Worm (Caenorhabditis elegans) whole organism, young adult: Measurements from ENCODE around the gene C50B6.9.

ENCODE experiments used
- B0035.1 ChIP-seq: sonication (generic microtip); optimal IDR thresholded peaks from 2 replicates; lab custom pipeline; 2016; ENCODE audit warnings: missing genetic modification characterization, mild to moderate bottlenecking, missing compliant biosample characterization, missing genotype, missing genetic modification reagents
- B0336.3 ChIP-seq: fragments of 200-800 bp; sonication (Bioruptor generic); IDR thresholded peaks from 2 replicates; pipeline ENCODE4 v1.3.6; 2022; ENCODE audit warnings: missing genetic modification characterization, missing compliant biosample characterization
- C17E4.6 ChIP-seq: fragments of 200-800 bp; sonication (Bioruptor generic); IDR thresholded peaks from 2 replicates; pipeline ENCODE4 v1.3.6; 2022; ENCODE audit warnings: missing genetic modification reagents, missing genetic modification characterization, missing compliant biosample characterization
- F10E7.11 ChIP-seq: sonication (generic microtip); optimal IDR thresholded peaks from 2 replicates; lab custom pipeline; 2017; ENCODE audit warnings: mild to moderate bottlenecking, missing genetic modification characterization, moderate library complexity, missing compliant biosample characterization
- F55B11.4 ChIP-seq: sonication (generic microtip); optimal IDR thresholded peaks from 2 replicates; lab custom pipeline; 2016; ENCODE audit warnings: missing compliant biosample characterization, missing genetic modification characterization, borderline replicate concordance; ENCODE audit not compliant: insufficient read depth
- K12H6.12 ChIP-seq: fragments of 200-800 bp; sonication (Bioruptor generic); optimal IDR thresholded peaks from 2 replicates; lab custom pipeline; 2018; ENCODE audit warnings: mild to moderate bottlenecking, missing genetic modification characterization, missing compliant biosample characterization
- Y56A3A.18 ChIP-seq: fragments of 200-800 bp; sonication (Bioruptor generic); IDR thresholded peaks from 2 replicates; pipeline ENCODE4 v1.3.6; 2022; ENCODE audit warnings: missing genetic modification reagents, missing genetic modification characterization, missing compliant biosample characterization
- aptf-2 ChIP-seq: fragments of 200-800 bp; sonication (Bioruptor generic); conservative IDR thresholded peaks from 2 replicates; pipeline ENCODE4 v1.3.6; 2022; ENCODE audit warnings: missing genetic modification reagents, missing genetic modification characterization, missing compliant biosample characterization
- bed-1 ChIP-seq: fragments of 200-800 bp; sonication (Bioruptor generic); IDR thresholded peaks from 2 replicates; pipeline ENCODE4 v1.3.6; 2022; ENCODE audit warnings: missing genetic modification reagents, missing genetic modification characterization, missing compliant biosample characterization
- ccch-3 ChIP-seq: fragments of 200-800 bp; sonication (Bioruptor generic); optimal IDR thresholded peaks from 2 replicates; lab custom pipeline; 2018; ENCODE audit warnings: mild to moderate bottlenecking, missing genetic modification characterization, missing compliant biosample characterization
- cebp-1 ChIP-seq, 2 experiments: fragments of 200-800 bp in 1 of 2; sonication (Bioruptor generic) in 1 of 2; sonication (generic microtip) in 1 of 2; IDR thresholded peaks in 1 of 2; optimal IDR thresholded peaks in 1 of 2; 2 replicates each; pipeline versions ENCODE4 v1.3.6 to Lab custom; 2017 to 2022; ENCODE audit warnings: missing compliant biosample characterization in 2 of 2, missing genetic modification characterization in 2 of 2, mild to moderate bottlenecking in 1 of 2, missing genetic modification reagents in 1 of 2, moderate library complexity in 1 of 2
- ceh-27 ChIP-seq: fragments of 200-800 bp; sonication (Bioruptor generic); optimal IDR thresholded peaks from 2 replicates; lab custom pipeline; 2018; ENCODE audit warnings: mild to moderate bottlenecking, missing genetic modification characterization, moderate library complexity, missing compliant biosample characterization
- ceh-40 ChIP-seq: fragments of 200-800 bp; sonication (Bioruptor generic); IDR thresholded peaks from 2 replicates; pipeline ENCODE4 v1.3.6; 2022; ENCODE audit warnings: missing genetic modification characterization, missing compliant biosample characterization
- ceh-79 ChIP-seq: sonication (generic microtip); optimal IDR thresholded peaks from 2 replicates; lab custom pipeline; 2017; ENCODE audit warnings: mild to moderate bottlenecking, missing genetic modification characterization, missing compliant biosample characterization
- ceh-91 ChIP-seq: fragments of 200-800 bp; sonication (Bioruptor generic); IDR thresholded peaks from 2 replicates; pipeline ENCODE4 v1.3.6; 2022; ENCODE audit warnings: missing genetic modification reagents, missing genetic modification characterization, missing compliant biosample characterization
- chd-7 ChIP-seq: sonication (generic microtip); optimal IDR thresholded peaks from 2 replicates; lab custom pipeline; 2016; ENCODE audit warnings: mild to moderate bottlenecking, missing genetic modification characterization, moderate library complexity, missing compliant biosample characterization
- dox-1 ChIP-seq: fragments of 200-800 bp; sonication (Bioruptor generic); IDR thresholded peaks from 2 replicates; pipeline ENCODE4 v1.3.6; 2022; ENCODE audit warnings: missing genetic modification reagents, missing genetic modification characterization, missing compliant biosample characterization
- egl-18 ChIP-seq: fragments of 200-800 bp; sonication (Bioruptor generic); IDR thresholded peaks from 2 replicates; pipeline ENCODE4 v1.3.6; 2022; ENCODE audit warnings: missing genetic modification reagents, missing genetic modification characterization, missing compliant biosample characterization
- egl-44 ChIP-seq: fragments of 200-800 bp; sonication (Bioruptor generic); IDR thresholded peaks from 2 replicates; pipeline ENCODE4 v1.3.6; 2022; ENCODE audit warnings: missing genetic modification reagents, missing genetic modification characterization, missing compliant biosample characterization
- gei-17 ChIP-seq: fragments of 200-800 bp; sonication (Bioruptor generic); optimal IDR thresholded peaks from 2 replicates; lab custom pipeline; 2018; ENCODE audit warnings: mild to moderate bottlenecking, missing genetic modification characterization, missing compliant biosample characterization
- him-1 ChIP-seq: sonication (generic microtip); optimal IDR thresholded peaks from 2 replicates; lab custom pipeline; 2016; ENCODE audit warnings: missing genotype, missing genetic modification reagents, missing genetic modification characterization, missing compliant biosample characterization
- hmg-1.2 ChIP-seq: fragments of 200-800 bp; sonication (Bioruptor generic); IDR thresholded peaks from 2 replicates; pipeline ENCODE4 v1.3.6; 2022; ENCODE audit warnings: missing genetic modification reagents, missing genetic modification characterization, missing compliant biosample characterization
- hsf-1 ChIP-seq: fragments of 200-800 bp; sonication (Bioruptor generic); IDR thresholded peaks from 2 replicates; pipeline ENCODE4 v1.3.6; 2022; ENCODE audit warnings: missing genetic modification reagents, missing genetic modification characterization, missing compliant biosample characterization
- lag-1 ChIP-seq: fragments of 200-800 bp; sonication (Bioruptor generic); IDR thresholded peaks from 2 replicates; pipeline ENCODE4 v1.3.6; 2022; ENCODE audit warnings: missing genetic modification reagents, missing genetic modification characterization, missing compliant biosample characterization
- lin-26 ChIP-seq: fragments of 200-800 bp; sonication (Bioruptor generic); IDR thresholded peaks from 2 replicates; pipeline ENCODE4 v1.3.6; 2022; ENCODE audit warnings: missing genetic modification reagents, missing genetic modification characterization, missing compliant biosample characterization
- lin-40 ChIP-seq: sonication (generic microtip); optimal IDR thresholded peaks from 2 replicates; lab custom pipeline; 2016; ENCODE audit warnings: missing genetic modification characterization, mild to moderate bottlenecking, missing compliant biosample characterization, missing genotype, missing genetic modification reagents
- lin-54 ChIP-seq: fragments of 200-800 bp; sonication (Bioruptor generic); optimal IDR thresholded peaks from 2 replicates; lab custom pipeline; 2018; ENCODE audit warnings: mild to moderate bottlenecking, missing genetic modification characterization, missing compliant biosample characterization
- lir-1 ChIP-seq: fragments of 200-800 bp; sonication (Bioruptor generic); conservative IDR thresholded peaks from 2 replicates; pipeline ENCODE4 v1.3.6; 2022; ENCODE audit warnings: missing genetic modification reagents, missing genetic modification characterization, missing compliant biosample characterization
- lsl-1 ChIP-seq: fragments of 200-800 bp; sonication (Bioruptor generic); optimal IDR thresholded peaks from 2 replicates; lab custom pipeline; 2018; ENCODE audit warnings: mild to moderate bottlenecking, missing genetic modification characterization, moderate library complexity, missing compliant biosample characterization
- madf-10 ChIP-seq: sonication (generic microtip); optimal IDR thresholded peaks from 2 replicates; lab custom pipeline; 2016; ENCODE audit warnings: mild to moderate bottlenecking, missing genetic modification characterization, missing compliant biosample characterization
- madf-8 ChIP-seq: fragments of 200-800 bp; sonication (Bioruptor generic); conservative IDR thresholded peaks from 2 replicates; pipeline ENCODE4 v1.3.6; 2022; ENCODE audit warnings: missing genetic modification reagents, missing genetic modification characterization, missing compliant biosample characterization
- nfya-2 ChIP-seq: fragments of 200-800 bp; sonication (Bioruptor generic); IDR thresholded peaks from 2 replicates; pipeline ENCODE4 v1.3.6; 2022; ENCODE audit warnings: missing genetic modification reagents, missing genetic modification characterization, missing compliant biosample characterization
- nfyb-1 ChIP-seq: fragments of 200-800 bp; sonication (Bioruptor generic); IDR thresholded peaks from 2 replicates; pipeline ENCODE4 v1.3.6; 2022; ENCODE audit warnings: missing genetic modification reagents, missing genetic modification characterization, missing compliant biosample characterization
- nhr-179 ChIP-seq: sonication (generic microtip); optimal IDR thresholded peaks from 2 replicates; lab custom pipeline; 2016; ENCODE audit warnings: mild to moderate bottlenecking, missing genetic modification characterization, missing compliant biosample characterization
- nhr-80 ChIP-seq: sonication (generic microtip); optimal IDR thresholded peaks from 2 replicates; lab custom pipeline; 2016; ENCODE audit warnings: missing genetic modification characterization, missing compliant biosample characterization
- pbrm-1 ChIP-seq: fragments of 200-800 bp; sonication (Bioruptor generic); IDR thresholded peaks from 2 replicates; pipeline ENCODE4 v1.3.6; 2022; ENCODE audit warnings: missing genetic modification reagents, missing genetic modification characterization, missing compliant biosample characterization
- sea-2 ChIP-seq: fragments of 200-800 bp; sonication (Bioruptor generic); IDR thresholded peaks from 2 replicates; pipeline ENCODE4 v1.3.6; 2022; ENCODE audit warnings: missing genetic modification characterization, missing compliant biosample characterization
- snpc-1.1 ChIP-seq: sonication (generic microtip); optimal IDR thresholded peaks from 2 replicates; lab custom pipeline; 2017; ENCODE audit warnings: missing genetic modification characterization, mild to moderate bottlenecking, missing compliant biosample characterization, antibody characterized with exemption, moderate library complexity, missing genotype, missing genetic modification reagents; ENCODE audit not compliant: insufficient read depth
- tbp1 ChIP-seq: fragments of 200-800 bp; sonication (Bioruptor generic); optimal IDR thresholded peaks from 2 replicates; lab custom pipeline; 2018; ENCODE audit warnings: mild to moderate bottlenecking, missing genetic modification characterization, missing compliant biosample characterization
- unc-62 ChIP-seq: fragments of 150-350 bp; optimal IDR thresholded peaks from 2 replicates; lab custom pipeline; 2014; ENCODE audit warnings: missing biosample characterization, missing genetic modification reagents, missing genetic modification characterization
- xnd-1 ChIP-seq: sonication (generic microtip); optimal IDR thresholded peaks from 2 replicates; lab custom pipeline; 2016; ENCODE audit warnings: missing genotype, missing genetic modification reagents, missing genetic modification characterization, missing compliant biosample characterization
- zfh-2 ChIP-seq: fragments of 200-800 bp; sonication (Bioruptor generic); conservative IDR thresholded peaks from 2 replicates; pipeline ENCODE4 v1.3.6; 2022; ENCODE audit warnings: missing genetic modification reagents, missing genetic modification characterization, missing compliant biosample characterization
- ztf-25 ChIP-seq: fragments of 200-800 bp; sonication (Bioruptor generic); IDR thresholded peaks from 2 replicates; pipeline ENCODE4 v1.3.6; 2022; ENCODE audit warnings: missing genetic modification reagents, missing genetic modification characterization, missing compliant biosample characterization
- ztf-26 ChIP-seq: sonication (generic microtip); optimal IDR thresholded peaks from 2 replicates; lab custom pipeline; 2017; ENCODE audit warnings: missing genetic modification characterization, missing compliant biosample characterization
- ztf-28 ChIP-seq: fragments of 200-800 bp; sonication (Bioruptor generic); IDR thresholded peaks from 2 replicates; pipeline ENCODE4 v1.3.6; 2022; ENCODE audit warnings: missing genetic modification reagents, missing genetic modification characterization, missing compliant biosample characterization

C50B6.9 gene

DNA sequence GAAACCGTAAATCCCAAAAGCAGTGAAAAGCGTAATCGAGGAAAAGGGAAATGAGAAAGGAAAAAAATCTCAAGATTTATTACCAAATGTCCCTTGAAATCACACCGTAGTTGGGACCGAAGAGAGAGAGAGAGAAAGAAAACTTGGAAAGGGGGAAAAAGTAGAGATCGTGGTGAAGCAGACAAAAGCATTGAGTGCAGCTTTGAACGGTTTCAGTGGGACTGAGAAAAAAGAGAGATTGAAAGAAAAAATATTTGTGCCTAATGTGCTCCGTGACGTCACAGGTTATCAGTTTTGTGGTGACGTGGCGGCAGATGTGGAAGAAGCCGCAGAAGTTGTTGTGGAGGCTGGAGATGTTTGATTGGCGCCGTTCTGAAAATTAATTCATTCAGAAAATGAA lies 34.1 kb downstream of the C50B6.9 start:
- 0 out of 2 replicates have a peak, but pooled peaks have one; percentile 52 for TF ChIP-seq Y56A3A.18 (GFP tag; lab: Robert Waterston, UW)
- TF ChIP-seq B0035.1 (tag; lab: Kevin White, UChicago), result no peak
- TF ChIP-seq egl-18 (GFP tag; lab: Robert Waterston, UW), result no peak

ce11 chrV:13371336-13371735 lies 35.2 kb downstream of the C50B6.9 start:
- peak; percentile 49 for TF ChIP-seq lin-40
- no peak for TF ChIP-seq lir-1
- TF ChIP-seq cebp-1 (GFP tag; IDR thresholded peaks at IDR 0.05; lab: Robert Waterston, UW), result no peak
- peak; percentile 81 for TF ChIP-seq cebp-1 (tag; optimal IDR thresholded peaks at IDR 0.05; lab: Kevin White, UChicago)
- TF ChIP-seq nfya-2 (GFP tag; lab: Robert Waterston, UW), result no peak
- TF ChIP-seq ceh-27 (GFP tag; lab: Kevin White, UChicago), result peak; percentile 64
- TF ChIP-seq ztf-26, result peak; percentile 48
- TF ChIP-seq lin-26 (GFP tag; lab: Robert Waterston, UW), result peak; percentile 21; the same call in 1 of the 2 replicates
- TF ChIP-seq lsl-1 (GFP tag; lab: Kevin White, UChicago), result no peak

- TF ChIP-seq unc-62 (GFP tag; lab: Kevin White, UChicago) (no peak), pbrm-1 (GFP tag; lab: Robert Waterston, UW) (no peak), chd-7 (no peak), egl-44 (GFP tag; lab: Robert Waterston, UW) (0 out of 2 replicates have a peak, but pooled peaks have one; percentile 59), nhr-80 (peak; percentile 97), ztf-28 (GFP tag; lab: Robert Waterston, UW) (no peak), madf-8 (GFP tag; lab: Robert Waterston, UW) (no peak), ceh-91 (GFP tag; lab: Robert Waterston, UW) (no peak), ceh-40 (GFP tag; lab: Robert Waterston, UW) (no peak), hsf-1 (no peak), lsl-1 (GFP tag; lab: Kevin White, UChicago) (no peak), nhr-179 (tag; lab: Kevin White, UChicago) (no peak), him-1 (tag; lab: Kevin White, UChicago) (no peak), K12H6.12 (no peak), zfh-2 (GFP tag; lab: Robert Waterston, UW) (peak; percentile 50; the same call in 1 of the 2 replicates), gei-17 (GFP tag; lab: Kevin White, UChicago) (no peak), cebp-1 (GFP tag; IDR thresholded peaks at IDR 0.05; lab: Robert Waterston, UW) (no peak), cebp-1 (tag; optimal IDR thresholded peaks at IDR 0.05; lab: Kevin White, UChicago) (peak; percentile 13), xnd-1 (tag; lab: Kevin White, UChicago) (no peak), B0336.3 (GFP tag; lab: Robert Waterston, UW) (no peak), nfyb-1 (GFP tag; lab: Robert Waterston, UW) (no peak), ztf-25 (GFP tag; lab: Robert Waterston, UW) (no peak), snpc-1.1 (tag; lab: Kevin White, UChicago) (no peak), aptf-2 (no peak), lin-54 (no peak), ztf-26 (no peak), bed-1 (GFP tag; lab: Robert Waterston, UW) (no peak), C17E4.6 (GFP tag; lab: Robert Waterston, UW) (no peak), dox-1 (GFP tag; lab: Robert Waterston, UW) (peak; percentile 64), ccch-3 (GFP tag; lab: Kevin White, UChicago) (no peak), nfya-2 (GFP tag; lab: Robert Waterston, UW) (no peak), tbp1 (GFP tag; lab: Kevin White, UChicago) (no peak), F10E7.11 (no peak), sea-2 (GFP tag; lab: Robert Waterston, UW) (no peak), egl-18 (GFP tag; lab: Robert Waterston, UW) (no peak), hmg-1.2 (GFP tag; lab: Robert Waterston, UW) (no peak), lag-1 (GFP tag; lab: Robert Waterston, UW) (no peak), F55B11.4 (tag; lab: Kevin White, UChicago) (no peak), ceh-79 (tag; lab: Kevin White, UChicago) (no peak), madf-10 (tag; lab: Kevin White, UChicago) (no peak)
These were observed 36.7 kb downstream of the C50B6.9 start for ce11 chrV:13372821-13373220.
